Worm (Caenorhabditis elegans) whole organism, late embryonic: ENCODE results near the gene C18G1.9.

Experiments used
- C08G9.2 ChIP-seq: sonication (generic microtip); optimal IDR thresholded peaks from 2 replicates; lab custom pipeline; 2016; ENCODE audit warnings: mild to moderate bottlenecking, missing genetic modification characterization, moderate library complexity, missing compliant biosample characterization
- ceh-6 ChIP-seq: fragments of 200-800 bp; sonication (Bioruptor generic); optimal IDR thresholded peaks from 2 replicates; lab custom pipeline; 2018; ENCODE audit warnings: mild to moderate bottlenecking, missing genetic modification characterization, missing compliant biosample characterization
- hlh-6 ChIP-seq: sonication (generic microtip); optimal IDR thresholded peaks from 2 replicates; lab custom pipeline; 2016; ENCODE audit warnings: missing genotype, missing genetic modification characterization, missing compliant biosample characterization
- ttx-3 ChIP-seq: sonication (generic microtip); optimal IDR thresholded peaks from 2 replicates; lab custom pipeline; 2016; ENCODE audit warnings: missing genetic modification reagents, missing genetic modification characterization, missing compliant biosample characterization

DNA sequence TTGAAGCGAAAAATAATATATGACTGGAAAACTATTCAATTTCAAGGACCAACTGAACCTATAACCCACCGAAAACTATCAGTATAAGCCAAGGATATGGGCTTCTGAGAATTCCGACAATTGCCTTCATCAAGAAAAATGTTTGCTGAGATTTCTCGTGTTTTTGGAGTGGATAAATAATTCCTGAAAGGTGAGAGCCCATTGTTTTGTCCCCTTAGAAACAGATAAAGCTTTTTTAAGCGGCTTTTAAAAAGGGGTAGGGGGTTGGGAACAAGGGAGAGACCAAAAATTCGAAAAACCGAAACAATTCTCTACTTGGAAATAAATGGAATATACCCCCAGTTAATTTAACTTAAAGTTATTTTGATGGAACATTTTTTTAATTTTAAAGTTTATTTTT lies 3.0 kb downstream of the C18G1.9 start, which contains the start of gene C18G1.8:
- TF ChIP-seq hlh-6 (tag; lab: Kevin White, UChicago), result no peak
- no peak for TF ChIP-seq C08G9.2 (tag; lab: Kevin White, UChicago)
- TF ChIP-seq ceh-6 (GFP tag; lab: Kevin White, UChicago), result no peak
- no peak for TF ChIP-seq ttx-3
